Fruit fly (Drosophila melanogaster) whole organism, embryonic: ENCODE measurements around the gene Ser12.

Experiments used
- BtbVII ChIP-seq: fragments of 200-800 bp; sonication (Bioruptor generic); optimal IDR thresholded peaks from 3 replicates; lab custom pipeline; 2017; ENCODE audit warnings: missing biosample characterization, mild to moderate bottlenecking, missing genetic modification characterization
- CG10209 ChIP-seq: fragments of 200-800 bp; sonication (Bioruptor generic); optimal IDR thresholded peaks from 3 replicates; lab custom pipeline; 2017; ENCODE audit warnings: missing biosample characterization, mild to moderate bottlenecking, missing genetic modification characterization, missing genetic modification reagents
- CG10267 ChIP-seq: fragments of 200-800 bp; sonication (Bioruptor generic); optimal IDR thresholded peaks from 2 replicates; lab custom pipeline; 2018; ENCODE audit warnings: missing biosample characterization, mild to moderate bottlenecking, missing genetic modification characterization, moderate library complexity
- CG10462 ChIP-seq: fragments of 200-800 bp; sonication (Bioruptor generic); optimal IDR thresholded peaks from 2 replicates; lab custom pipeline; 2016; ENCODE audit warnings: missing biosample characterization, missing genetic modification characterization
- CG11093 ChIP-seq: fragments of 200-800 bp; sonication (Bioruptor generic); IDR thresholded peaks from 3 replicates; pipeline ENCODE4 v1.3.6; 2022; ENCODE audit warnings: missing biosample characterization, missing genetic modification characterization
- CG12391 ChIP-seq: fragments of 200-800 bp; sonication (Bioruptor generic); optimal IDR thresholded peaks from 3 replicates; lab custom pipeline; 2018; ENCODE audit warnings: missing biosample characterization, mild to moderate bottlenecking, missing genetic modification characterization, moderate library complexity
- CG14441 ChIP-seq: fragments of 200-800 bp; sonication (Bioruptor generic); IDR thresholded peaks from 2 replicates; pipeline ENCODE4 v1.3.6; 2022; ENCODE audit warnings: missing biosample characterization, missing genetic modification characterization
- CG14667 ChIP-seq: fragments of 200-800 bp; sonication (Bioruptor generic); IDR thresholded peaks from 2 replicates; pipeline ENCODE4 v1.3.6; 2022; ENCODE audit warnings: missing biosample characterization, missing genetic modification characterization
- CG17912 ChIP-seq: fragments of 200-800 bp; sonication (Bioruptor generic); optimal IDR thresholded peaks from 2 replicates; lab custom pipeline; 2018; ENCODE audit warnings: missing biosample characterization, mild to moderate bottlenecking, missing genetic modification characterization
- CG2202 ChIP-seq: fragments of 200-800 bp; sonication (Bioruptor generic); optimal IDR thresholded peaks from 2 replicates; lab custom pipeline; 2018; ENCODE audit warnings: missing biosample characterization, mild to moderate bottlenecking, missing genetic modification characterization
- CG31441 ChIP-seq: fragments of 200-800 bp; sonication (Bioruptor generic); IDR thresholded peaks from 2 replicates; pipeline ENCODE4 v1.3.6; 2022; ENCODE audit warnings: missing biosample characterization, missing genetic modification characterization
- CG33213 ChIP-seq: fragments of 200-800 bp; sonication (Bioruptor generic); optimal IDR thresholded peaks from 3 replicates; lab custom pipeline; 2016; ENCODE audit warnings: missing biosample characterization, missing genetic modification characterization
- CG3407 ChIP-seq: fragments of 200-800 bp; sonication (Bioruptor generic); optimal IDR thresholded peaks from 2 replicates; lab custom pipeline; 2018; ENCODE audit warnings: missing biosample characterization, mild to moderate bottlenecking, missing genetic modification characterization
- CG43689 ChIP-seq: fragments of 200-800 bp; sonication (Bioruptor generic); IDR thresholded peaks from 2 replicates; pipeline ENCODE4 v1.3.6; 2022; ENCODE audit warnings: missing biosample characterization, missing genetic modification characterization
- CG4617 ChIP-seq: fragments of 200-800 bp; sonication (Bioruptor generic); optimal IDR thresholded peaks from 3 replicates; lab custom pipeline; 2016; ENCODE audit warnings: missing biosample characterization, missing genetic modification characterization, borderline replicate concordance
- CG6272 ChIP-seq: fragments of 200-800 bp; sonication (Bioruptor generic); IDR thresholded peaks from 2 replicates; pipeline ENCODE4 v1.3.6; 2022; ENCODE audit warnings: missing biosample characterization, missing genetic modification characterization
- CG6689 ChIP-seq: fragments of 200-800 bp; sonication (Bioruptor generic); IDR thresholded peaks from 2 replicates; pipeline ENCODE4 v1.3.6; 2022; ENCODE audit warnings: missing biosample characterization, missing genetic modification characterization
- CG7786 ChIP-seq: fragments of 200-800 bp; sonication (Bioruptor generic); optimal IDR thresholded peaks from 2 replicates; lab custom pipeline; 2016; ENCODE audit warnings: missing biosample characterization, missing genetic modification characterization
- CG7839 ChIP-seq: fragments of 200-800 bp; sonication (Bioruptor generic); optimal IDR thresholded peaks from 3 replicates; lab custom pipeline; 2018; ENCODE audit warnings: missing biosample characterization, mild to moderate bottlenecking, missing genetic modification characterization, moderate library complexity
- Dbx ChIP-seq: fragments of 200-800 bp; sonication (Bioruptor generic); IDR thresholded peaks from 3 replicates; pipeline ENCODE4 v1.3.6; 2022; ENCODE audit warnings: missing biosample characterization, missing genetic modification characterization
- Doc2 ChIP-seq: fragments of 200-800 bp; sonication (Bioruptor generic); IDR thresholded peaks from 2 replicates; pipeline ENCODE4 v1.3.6; 2022; ENCODE audit warnings: missing biosample characterization, missing genetic modification characterization
- GATAe ChIP-seq: fragments of 200-800 bp; sonication (Bioruptor generic); conservative IDR thresholded peaks from 2 replicates; pipeline ENCODE4 v1.3.6; 2022; ENCODE audit warnings: missing biosample characterization, missing genetic modification characterization
- HmgZ ChIP-seq: fragments of 200-800 bp; sonication (Bioruptor generic); optimal IDR thresholded peaks from 2 replicates; lab custom pipeline; 2018; ENCODE audit warnings: missing biosample characterization, mild to moderate bottlenecking, missing genetic modification characterization
- Hmx ChIP-seq: fragments of 200-800 bp; sonication (Bioruptor generic); optimal IDR thresholded peaks from 2 replicates; lab custom pipeline; 2016; ENCODE audit warnings: missing biosample characterization, missing genetic modification characterization
- MBD-R2 ChIP-seq: fragments of 200-800 bp; sonication (Bioruptor generic); IDR thresholded peaks from 2 replicates; pipeline ENCODE4 v1.3.6; 2022; ENCODE audit warnings: missing biosample characterization, missing genetic modification characterization
- Optix ChIP-seq: fragments of 200-800 bp; sonication (Bioruptor generic); IDR thresholded peaks from 3 replicates; pipeline ENCODE4 v1.3.6; 2022; ENCODE audit warnings: missing biosample characterization, missing genetic modification characterization
- Spps ChIP-seq: fragments of 200-800 bp; sonication (Bioruptor generic); optimal IDR thresholded peaks from 2 replicates; lab custom pipeline; 2018; ENCODE audit warnings: missing biosample characterization, mild to moderate bottlenecking, missing genetic modification characterization
- Stat92E ChIP-seq, 3 experiments: fragments of >200 bp in 2 of 3; fragments of 200-800 bp in 1 of 3; sonication (Bioruptor generic) in 1 of 3; optimal IDR thresholded peaks; 2 replicates each; lab custom pipeline; 2017 to 2019; ENCODE audit warnings: missing biosample characterization in 3 of 3, missing genetic modification characterization in 3 of 3, mild to moderate bottlenecking in 1 of 3, moderate library complexity in 1 of 3
- ato ChIP-seq: fragments of 200-800 bp; sonication (Bioruptor generic); IDR thresholded peaks from 2 replicates; pipeline ENCODE4 v1.3.6; 2022; ENCODE audit warnings: missing biosample characterization, missing genetic modification characterization; ENCODE audit not compliant: partially characterized antibody
- cato ChIP-seq: fragments of 200-800 bp; sonication (Bioruptor generic); optimal IDR thresholded peaks from 2 replicates; lab custom pipeline; 2016; ENCODE audit warnings: missing biosample characterization, missing genetic modification characterization, borderline replicate concordance
- caup ChIP-seq: fragments of 200-800 bp; sonication (Bioruptor generic); optimal IDR thresholded peaks from 3 replicates; lab custom pipeline; 2017; ENCODE audit warnings: missing biosample characterization, mild to moderate bottlenecking, missing genetic modification characterization, moderate library complexity; ENCODE audit not compliant: severe bottlenecking
- chif ChIP-seq, 2 experiments: fragments of 200-800 bp; sonication (Bioruptor generic); optimal IDR thresholded peaks; 3 replicates each; lab custom pipeline; 2016; ENCODE audit warnings: missing biosample characterization in 2 of 2, missing genetic modification characterization in 2 of 2
- ci ChIP-seq: fragments of 200-800 bp; sonication (Bioruptor generic); IDR thresholded peaks from 3 replicates; pipeline ENCODE4 v1.3.6; 2022; ENCODE audit warnings: missing biosample characterization, missing genetic modification characterization
- crc ChIP-seq: fragments of 200-800 bp; sonication (Bioruptor generic); optimal IDR thresholded peaks from 2 replicates; lab custom pipeline; 2016; ENCODE audit warnings: missing biosample characterization, missing genetic modification characterization
- fd102C ChIP-seq: fragments of 200-800 bp; sonication (Bioruptor generic); optimal IDR thresholded peaks from 2 replicates; lab custom pipeline; 2018; ENCODE audit warnings: missing biosample characterization, mild to moderate bottlenecking, missing genetic modification characterization, moderate library complexity
- gem ChIP-seq: fragments of 200-800 bp; sonication (Bioruptor generic); optimal IDR thresholded peaks from 2 replicates; lab custom pipeline; 2019; ENCODE audit warnings: missing biosample characterization, mild to moderate bottlenecking, missing genetic modification characterization, moderate library complexity
- gsb-n ChIP-seq: fragments of 200-800 bp; sonication (Bioruptor generic); optimal IDR thresholded peaks from 3 replicates; lab custom pipeline; 2018; ENCODE audit warnings: missing biosample characterization, mild to moderate bottlenecking, missing genetic modification characterization
- hb ChIP-seq: fragments of 200-800 bp; sonication (Bioruptor generic); IDR thresholded peaks from 3 replicates; pipeline ENCODE4 v1.3.6; 2022; ENCODE audit warnings: missing biosample characterization, missing genetic modification characterization; ENCODE audit not compliant: partially characterized antibody
- jing ChIP-seq: fragments of 200-800 bp; sonication (Bioruptor generic); optimal IDR thresholded peaks from 2 replicates; lab custom pipeline; 2018; ENCODE audit warnings: missing biosample characterization, mild to moderate bottlenecking, missing genetic modification characterization
- mirr ChIP-seq: fragments of 200-800 bp; sonication (Bioruptor generic); optimal IDR thresholded peaks from 3 replicates; lab custom pipeline; 2018; ENCODE audit warnings: missing biosample characterization, mild to moderate bottlenecking, missing genetic modification characterization
- prd ChIP-seq, 3 experiments: fragments of >200 bp in 2 of 3; fragments of 200-800 bp in 1 of 3; sonication (Bioruptor generic) in 1 of 3; optimal IDR thresholded peaks in 2 of 3; IDR thresholded peaks in 1 of 3; 2 replicates in 2 of 3; 3 replicates in 1 of 3; pipeline versions ENCODE4 v1.3.6 to Lab custom; 2017 to 2022; ENCODE audit warnings: missing biosample characterization in 1 of 3, missing genetic modification characterization in 1 of 3
- pzg ChIP-seq: fragments of 200-800 bp; sonication (Bioruptor generic); optimal IDR thresholded peaks from 3 replicates; lab custom pipeline; 2018; ENCODE audit warnings: missing biosample characterization, mild to moderate bottlenecking, missing genetic modification characterization, moderate library complexity
- salm ChIP-seq: fragments of 200-800 bp; sonication (Bioruptor generic); optimal IDR thresholded peaks from 2 replicates; lab custom pipeline; 2018; ENCODE audit warnings: missing biosample characterization, mild to moderate bottlenecking, missing genetic modification characterization
- seq ChIP-seq: fragments of 200-800 bp; sonication (Bioruptor generic); IDR thresholded peaks from 2 replicates; pipeline ENCODE4 v1.3.6; 2022; ENCODE audit warnings: missing biosample characterization, missing genetic modification characterization
- sima ChIP-seq: fragments of 200-800 bp; sonication (Bioruptor generic); optimal IDR thresholded peaks from 2 replicates; lab custom pipeline; 2016; ENCODE audit warnings: missing biosample characterization, missing genetic modification characterization
- slbo ChIP-seq: fragments of 200-800 bp; sonication (Bioruptor generic); IDR thresholded peaks from 2 replicates; pipeline ENCODE4 v1.3.6; 2022; ENCODE audit warnings: missing biosample characterization, missing genetic modification characterization
- sr ChIP-seq: fragments of 200-800 bp; sonication (Bioruptor generic); IDR thresholded peaks from 3 replicates; pipeline ENCODE4 v1.3.6; 2022; ENCODE audit warnings: missing biosample characterization, missing genetic modification characterization
- vfl ChIP-seq: fragments of 200-800 bp; sonication (Bioruptor generic); optimal IDR thresholded peaks from 2 replicates; lab custom pipeline; 2016; ENCODE audit warnings: missing biosample characterization, missing genetic modification characterization
- vnd ChIP-seq: fragments of 200-800 bp; sonication (Bioruptor generic); IDR thresholded peaks from 3 replicates; pipeline ENCODE4 v1.3.6; 2022; ENCODE audit warnings: missing biosample characterization, missing genetic modification characterization; ENCODE audit not compliant: partially characterized antibody
- zen2 ChIP-seq: fragments of 200-800 bp; sonication (Bioruptor generic); IDR thresholded peaks from 3 replicates; pipeline ENCODE4 v1.3.6; 2022; ENCODE audit warnings: missing biosample characterization, missing genetic modification characterization; ENCODE audit not compliant: partially characterized antibody

The Ser12 gene

DNA sequence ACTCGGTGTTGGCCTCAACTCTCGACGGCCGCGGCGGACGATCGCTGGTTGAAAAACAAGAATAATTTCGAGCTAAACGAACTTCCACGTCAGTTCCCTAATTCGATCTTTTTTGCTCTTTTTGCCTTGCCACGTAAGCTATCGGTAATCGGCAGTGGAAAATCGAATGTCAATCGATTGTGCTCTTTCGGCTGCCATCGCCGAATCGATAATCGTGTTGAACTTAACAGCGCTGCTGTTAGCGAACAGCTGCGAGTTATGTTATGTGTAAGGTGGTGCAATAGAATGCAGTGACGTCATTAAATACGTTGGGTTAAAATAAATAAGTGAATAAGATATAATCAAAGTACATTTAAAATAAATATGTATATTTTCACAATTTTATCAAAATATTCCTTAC lies 14.4 kb downstream of the Ser12 start, which contains the start of gene Sec24CD (continued):
- TF ChIP-seq cato (GFP tag; lab: Kevin White, UChicago) (no peak), CG6689 (GFP tag; lab: Robert Waterston, UW) (peak; percentile 100), Hmx (GFP tag; lab: Kevin White, UChicago) (no peak), CG31441 (GFP tag; lab: Robert Waterston, UW) (no peak), vfl (GFP tag; lab: Kevin White, UChicago) (no peak), CG4617 (GFP tag; lab: Kevin White, UChicago) (peak; percentile 57), CG43689 (GFP tag; lab: Robert Waterston, UW) (no peak), seq (GFP tag; lab: Robert Waterston, UW) (no peak), mirr (no peak), Doc2 (GFP tag; lab: Robert Waterston, UW) (no peak), sima (GFP tag; lab: Kevin White, UChicago) (no peak), salm (tag; lab: Kevin White, UChicago) (peak; percentile 16), fd102C (GFP tag; lab: Kevin White, UChicago) (no peak), jing (GFP tag; lab: Kevin White, UChicago) (no peak), CG14441 (GFP tag; lab: Robert Waterston, UW) (no peak), CG10267 (tag; lab: Kevin White, UChicago) (peak; percentile 68), Stat92E (GFP tag; optimal IDR thresholded peaks at IDR 0.05; lab: Kevin White, UChicago) (peak in 1 of 3 experiments; percentile 79), GATAe (GFP tag; lab: Robert Waterston, UW) (no peak), sr (GFP tag; lab: Robert Waterston, UW) (no peak), ci (GFP tag; lab: Robert Waterston, UW) (peak; percentile 60; the same call in 1 of the 3 replicates), gsb-n (no peak), CG33213 (GFP tag; lab: Kevin White, UChicago) (peak; percentile 0), zen2 (peak; percentile 96), CG7786 (GFP tag; lab: Kevin White, UChicago) (no peak), CG17912 (GFP tag; lab: Kevin White, UChicago) (peak; percentile 39), MBD-R2 (peak; percentile 76), CG12391 (tag; lab: Kevin White, UChicago) (peak; percentile 52), Spps (tag; lab: Kevin White, UChicago) (no peak), CG3407 (no peak), HmgZ (peak; percentile 39), Optix (GFP tag; lab: Robert Waterston, UW) (no peak), pzg (GFP tag; lab: Kevin White, UChicago) (peak; percentile 84), chif (GFP tag; optimal IDR thresholded peaks at IDR 0.05; lab: Kevin White, UChicago) (no peak), crc (GFP tag; lab: Kevin White, UChicago) (no peak), CG14667 (GFP tag; lab: Robert Waterston, UW) (no peak), CG11093 (GFP tag; lab: Robert Waterston, UW) (no peak), slbo (GFP tag; lab: Robert Waterston, UW) (no peak), hb (GFP tag; lab: Robert Waterston, UW) (peak; percentile 93), prd (optimal IDR thresholded peaks at IDR 0.05; lab: Kevin White, UChicago) (no peak), prd (GFP tag; IDR thresholded peaks at IDR 0.05; lab: Robert Waterston, UW) (no peak), vnd (GFP tag; lab: Robert Waterston, UW) (peak; percentile 84), CG10209 (GFP tag; lab: Kevin White, UChicago) (no peak), gem (no peak), Dbx (GFP tag; lab: Robert Waterston, UW) (0 out of 3 replicates have a peak, but pooled peaks have one; percentile 19), CG2202 (tag; lab: Kevin White, UChicago) (no peak), caup (GFP tag; lab: Kevin White, UChicago) (no peak), ato (GFP tag; lab: Robert Waterston, UW) (peak; percentile 98), BtbVII (GFP tag; lab: Kevin White, UChicago) (no peak), CG6272 (GFP tag; lab: Robert Waterston, UW) (no peak), CG7839 (no peak), CG10462 (GFP tag; lab: Kevin White, UChicago) (no peak)
